Fruit fly (Drosophila melanogaster) whole organism, embryonic: ENCODE data around the gene CG7016.

Experiments used
- CG10267 ChIP-seq: fragments of 200-800 bp; sonication (Bioruptor generic); optimal IDR thresholded peaks from 2 replicates; lab custom pipeline; 2018; ENCODE audit warnings: missing biosample characterization, mild to moderate bottlenecking, missing genetic modification characterization, moderate library complexity
- CG10321 ChIP-seq: fragments of 200-800 bp; sonication (Bioruptor generic); IDR thresholded peaks from 2 replicates; pipeline ENCODE4 v1.3.6; 2022; ENCODE audit warnings: missing biosample characterization, missing genetic modification characterization
- CG10654 ChIP-seq: fragments of 200-800 bp; sonication (Bioruptor generic); optimal IDR thresholded peaks from 2 replicates; lab custom pipeline; 2016; ENCODE audit warnings: missing biosample characterization, missing genetic modification characterization
- CG11085 ChIP-seq: fragments of 200-800 bp; sonication (Bioruptor generic); IDR thresholded peaks from 2 replicates; pipeline ENCODE4 v1.3.6; 2022; ENCODE audit warnings: missing biosample characterization, missing genetic modification characterization
- CG11398 ChIP-seq: fragments of 200-800 bp; sonication (Bioruptor generic); optimal IDR thresholded peaks from 2 replicates; lab custom pipeline; 2016; ENCODE audit warnings: missing biosample characterization, missing genetic modification characterization
- CG12391 ChIP-seq: fragments of 200-800 bp; sonication (Bioruptor generic); optimal IDR thresholded peaks from 3 replicates; lab custom pipeline; 2018; ENCODE audit warnings: missing biosample characterization, mild to moderate bottlenecking, missing genetic modification characterization, moderate library complexity
- CG13287 ChIP-seq: fragments of 200-800 bp; sonication (Bioruptor generic); IDR thresholded peaks from 2 replicates; pipeline ENCODE4 v1.3.6; 2022; ENCODE audit warnings: missing biosample characterization, missing genetic modification characterization; ENCODE audit not compliant: partially characterized antibody
- CG13424 ChIP-seq: fragments of 200-800 bp; sonication (Bioruptor generic); optimal IDR thresholded peaks from 2 replicates; lab custom pipeline; 2019; ENCODE audit warnings: missing biosample characterization, mild to moderate bottlenecking, missing genetic modification characterization, moderate library complexity
- CG13775 ChIP-seq: fragments of 200-800 bp; sonication (Bioruptor generic); optimal IDR thresholded peaks from 3 replicates; lab custom pipeline; 2017; ENCODE audit warnings: missing biosample characterization, mild to moderate bottlenecking, missing genetic modification characterization
- CG15269 ChIP-seq: fragments of 200-800 bp; sonication (Bioruptor generic); optimal IDR thresholded peaks from 2 replicates; lab custom pipeline; 2018; ENCODE audit warnings: missing biosample characterization, mild to moderate bottlenecking, missing genetic modification characterization, moderate library complexity
- CG16779 ChIP-seq: fragments of 200-800 bp; sonication (Bioruptor generic); IDR thresholded peaks from 2 replicates; pipeline ENCODE4 v1.3.6; 2022; ENCODE audit warnings: missing biosample characterization, missing genetic modification characterization
- CG16863 ChIP-seq: fragments of 200-800 bp; sonication (Bioruptor generic); optimal IDR thresholded peaks from 3 replicates; lab custom pipeline; 2016; ENCODE audit warnings: missing biosample characterization, missing genetic modification characterization
- CG1792 ChIP-seq: fragments of 200-800 bp; sonication (Bioruptor generic); optimal IDR thresholded peaks from 2 replicates; lab custom pipeline; 2016; ENCODE audit warnings: missing biosample characterization, missing genetic modification characterization
- CG2116 ChIP-seq: fragments of 200-800 bp; sonication (Bioruptor generic); optimal IDR thresholded peaks from 3 replicates; lab custom pipeline; 2018; ENCODE audit warnings: missing biosample characterization, mild to moderate bottlenecking, missing genetic modification characterization
- CG2129 ChIP-seq: fragments of 200-800 bp; sonication (Bioruptor generic); IDR thresholded peaks from 2 replicates; pipeline ENCODE4 v1.3.6; 2022; ENCODE audit warnings: missing biosample characterization, missing genetic modification characterization; ENCODE audit not compliant: partially characterized antibody
- CG32532 ChIP-seq: fragments of 200-800 bp; sonication (Bioruptor generic); IDR thresholded peaks from 2 replicates; pipeline ENCODE4 v1.3.6; 2022; ENCODE audit warnings: missing biosample characterization, missing genetic modification characterization
- CG6813 ChIP-seq: fragments of 200-800 bp; sonication (Bioruptor generic); optimal IDR thresholded peaks from 2 replicates; lab custom pipeline; 2017; ENCODE audit warnings: missing biosample characterization, missing genetic modification characterization, mild to moderate bottlenecking, moderate library complexity, missing genetic modification reagents
- CG7357 ChIP-seq: fragments of 200-800 bp; sonication (Bioruptor generic); IDR thresholded peaks from 3 replicates; pipeline ENCODE4 v1.3.6; 2022; ENCODE audit warnings: missing biosample characterization, missing genetic modification characterization
- CG8478 ChIP-seq: fragments of >200 bp; optimal IDR thresholded peaks from 2 replicates; lab custom pipeline; 2018
- Chrac-16 ChIP-seq: fragments of 200-800 bp; sonication (Bioruptor generic); optimal IDR thresholded peaks from 3 replicates; lab custom pipeline; 2016; ENCODE audit warnings: missing biosample characterization, missing genetic modification characterization
- D ChIP-seq, 2 experiments: fragments of 200-800 bp in 1 of 2; fragments of >200 bp in 1 of 2; sonication (Bioruptor generic) in 1 of 2; optimal IDR thresholded peaks; 2 replicates in 1 of 2; 3 replicates in 1 of 2; lab custom pipeline; 2017; ENCODE audit warnings: mild to moderate bottlenecking in 1 of 2, missing biosample characterization in 1 of 2, missing genetic modification characterization in 1 of 2, missing genetic modification reagents in 1 of 2
- Dad ChIP-seq: fragments of 200-800 bp; sonication (Bioruptor generic); optimal IDR thresholded peaks from 3 replicates; lab custom pipeline; 2016; ENCODE audit warnings: missing biosample characterization, missing genetic modification characterization
- E2f1 ChIP-seq: fragments of 200-800 bp; sonication (Bioruptor generic); IDR thresholded peaks from 2 replicates; pipeline ENCODE4 v1.3.6; 2022; ENCODE audit warnings: missing biosample characterization, missing genetic modification characterization
- HmgD ChIP-seq: fragments of 200-800 bp; sonication (Bioruptor generic); optimal IDR thresholded peaks from 3 replicates; lab custom pipeline; 2016; ENCODE audit warnings: missing biosample characterization, missing genetic modification characterization
- Hr78 ChIP-seq, 2 experiments: fragments of 200-800 bp in 1 of 2; fragments of >200 bp in 1 of 2; sonication (Bioruptor generic) in 1 of 2; optimal IDR thresholded peaks; 2 replicates each; lab custom pipeline; 2017 to 2019; ENCODE audit warnings: missing biosample characterization in 2 of 2, missing genetic modification characterization in 2 of 2, mild to moderate bottlenecking in 1 of 2, moderate library complexity in 1 of 2
- Lhr ChIP-seq: fragments of 200-800 bp; sonication (Bioruptor generic); optimal IDR thresholded peaks from 3 replicates; lab custom pipeline; 2017; ENCODE audit warnings: mild to moderate bottlenecking, missing biosample characterization, missing genetic modification reagents, missing genetic modification characterization
- MESR4 ChIP-seq: fragments of 200-800 bp; sonication (Bioruptor generic); optimal IDR thresholded peaks from 2 replicates; lab custom pipeline; 2018; ENCODE audit warnings: missing biosample characterization, mild to moderate bottlenecking, missing genetic modification characterization, moderate library complexity
- Meics ChIP-seq: fragments of 200-800 bp; sonication (Bioruptor generic); optimal IDR thresholded peaks from 2 replicates; lab custom pipeline; 2017; ENCODE audit warnings: missing biosample characterization, mild to moderate bottlenecking, missing genetic modification characterization
- NC2β ChIP-seq: fragments of 200-800 bp; sonication (Bioruptor generic); optimal IDR thresholded peaks from 2 replicates; lab custom pipeline; 2016; ENCODE audit warnings: missing biosample characterization, missing genetic modification characterization
- Optix ChIP-seq: fragments of 200-800 bp; sonication (Bioruptor generic); IDR thresholded peaks from 3 replicates; pipeline ENCODE4 v1.3.6; 2022; ENCODE audit warnings: missing biosample characterization, missing genetic modification characterization
- Tbp ChIP-seq: fragments of >200 bp; optimal IDR thresholded peaks from 2 replicates; lab custom pipeline; 2018; ENCODE audit warnings: missing biosample characterization, missing genetic modification characterization
- Trl ChIP-seq, 3 experiments: fragments of >200 bp in 2 of 3; fragments of 200-800 bp in 1 of 3; sonication (Bioruptor generic) in 1 of 3; optimal IDR thresholded peaks; 2 replicates in 1 of 3; 3 replicates in 2 of 3; lab custom pipeline; 2016 to 2017; ENCODE audit warnings: missing biosample characterization in 1 of 3, missing genetic modification characterization in 1 of 3
- Usf ChIP-seq: fragments of 200-800 bp; sonication (Bioruptor generic); optimal IDR thresholded peaks from 2 replicates; lab custom pipeline; 2017; ENCODE audit warnings: missing genotype, missing biosample characterization, missing genetic modification characterization
- bbx ChIP-seq: fragments of 200-800 bp; sonication (Bioruptor generic); IDR thresholded peaks from 2 replicates; pipeline ENCODE4 v1.3.6; 2022; ENCODE audit warnings: missing biosample characterization, missing genetic modification characterization; ENCODE audit not compliant: partially characterized antibody
- disco-r ChIP-seq: fragments of 200-800 bp; sonication (Bioruptor generic); optimal IDR thresholded peaks from 2 replicates; lab custom pipeline; 2016; ENCODE audit warnings: missing biosample characterization, missing genetic modification characterization
- ham ChIP-seq: fragments of 200-800 bp; sonication (Bioruptor generic); IDR thresholded peaks from 2 replicates; pipeline ENCODE4 v1.3.6; 2022; ENCODE audit warnings: missing biosample characterization, missing genetic modification characterization
- hth ChIP-seq: fragments of >200 bp; optimal IDR thresholded peaks from 2 replicates; lab custom pipeline; 2017; ENCODE audit warnings: inconsistent platforms
- mirr ChIP-seq: fragments of 200-800 bp; sonication (Bioruptor generic); optimal IDR thresholded peaks from 3 replicates; lab custom pipeline; 2018; ENCODE audit warnings: missing biosample characterization, mild to moderate bottlenecking, missing genetic modification characterization
- nmo ChIP-seq: fragments of 200-800 bp; sonication (Bioruptor generic); optimal IDR thresholded peaks from 2 replicates; lab custom pipeline; 2018; ENCODE audit warnings: missing biosample characterization, mild to moderate bottlenecking, missing genetic modification characterization, moderate library complexity
- nom ChIP-seq: fragments of 200-800 bp; sonication (Bioruptor generic); optimal IDR thresholded peaks from 2 replicates; lab custom pipeline; 2017; ENCODE audit warnings: missing biosample characterization, missing genetic modification characterization, mild to moderate bottlenecking, moderate library complexity, missing genetic modification reagents
- oc ChIP-seq: fragments of 200-800 bp; sonication (Bioruptor generic); optimal IDR thresholded peaks from 2 replicates; lab custom pipeline; 2018; ENCODE audit warnings: missing biosample characterization, mild to moderate bottlenecking, missing genetic modification characterization, moderate library complexity
- peb ChIP-seq: fragments of 200-800 bp; sonication (Bioruptor generic); IDR thresholded peaks from 2 replicates; pipeline ENCODE4 v1.3.6; 2022; ENCODE audit warnings: missing biosample characterization, missing genetic modification characterization
- pros ChIP-seq: fragments of 200-800 bp; sonication (Bioruptor generic); optimal IDR thresholded peaks from 3 replicates; lab custom pipeline; 2019; ENCODE audit warnings: missing biosample characterization, mild to moderate bottlenecking, missing genetic modification characterization, moderate library complexity
- pzg ChIP-seq: fragments of 200-800 bp; sonication (Bioruptor generic); optimal IDR thresholded peaks from 3 replicates; lab custom pipeline; 2018; ENCODE audit warnings: missing biosample characterization, mild to moderate bottlenecking, missing genetic modification characterization, moderate library complexity
- sna ChIP-seq: fragments of 200-800 bp; sonication (Bioruptor generic); IDR thresholded peaks from 2 replicates; pipeline ENCODE4 v1.3.6; 2022; ENCODE audit warnings: missing biosample characterization, missing genetic modification characterization; ENCODE audit not compliant: partially characterized antibody
- sug ChIP-seq: fragments of 200-800 bp; optimal IDR thresholded peaks from 2 replicates; lab custom pipeline; 2019; ENCODE audit warnings: missing biosample characterization, mild to moderate bottlenecking, missing genetic modification characterization, moderate library complexity
- tap ChIP-seq: fragments of 200-800 bp; optimal IDR thresholded peaks from 3 replicates; lab custom pipeline; 2019; ENCODE audit warnings: missing biosample characterization, mild to moderate bottlenecking, missing genetic modification characterization, moderate library complexity
- z ChIP-seq: fragments of 200-800 bp; sonication (Bioruptor generic); IDR thresholded peaks from 3 replicates; pipeline ENCODE4 v1.3.6; 2022; ENCODE audit warnings: missing biosample characterization, missing genetic modification characterization
- zen2 ChIP-seq: fragments of 200-800 bp; sonication (Bioruptor generic); IDR thresholded peaks from 3 replicates; pipeline ENCODE4 v1.3.6; 2022; ENCODE audit warnings: missing biosample characterization, missing genetic modification characterization; ENCODE audit not compliant: partially characterized antibody

The CG7016 gene

dm6 chr3R:24864719-24865400 lies 2.1 kb downstream of the CG7016 start, which contains the start of the genes Srg1 and Elal (continued):
- TF ChIP-seq CG8478 (lab: Kevin White, UChicago), result no peak
- TF ChIP-seq oc (tag; lab: Kevin White, UChicago), result no peak
- TF ChIP-seq Usf (GFP tag; lab: Kevin White, UChicago), result no peak
- no peak for TF ChIP-seq CG1792
- TF ChIP-seq Hr78 (GFP tag; optimal IDR thresholded peaks at IDR 0.05; lab: Kevin White, UChicago), result no peak
- peak; percentile 44 for TF ChIP-seq CG12391 (tag; lab: Kevin White, UChicago)
- no peak for TF ChIP-seq Optix (GFP tag; lab: Robert Waterston, UW)
- TF ChIP-seq disco-r (GFP tag; lab: Kevin White, UChicago), result no peak
- TF ChIP-seq pros (GFP tag; lab: Kevin White, UChicago), result no peak
- no peak for TF ChIP-seq CG11398 (GFP tag; lab: Kevin White, UChicago)
- no peak for TF ChIP-seq nom
- TF ChIP-seq CG10321, result no peak
- TF ChIP-seq tap (tag; lab: Kevin White, UChicago), result no peak
- TF ChIP-seq E2f1 (GFP tag; lab: Robert Waterston, UW), result 0 out of 2 replicates have a peak, but pooled peaks have one; percentile 17
- TF ChIP-seq z (GFP tag; lab: Robert Waterston, UW), result no peak
- peak; percentile 41 for TF ChIP-seq nmo
- no peak for TF ChIP-seq D (optimal IDR thresholded peaks at IDR 0.05; lab: Kevin White, UChicago)
- TF ChIP-seq D (GFP tag; optimal IDR thresholded peaks at IDR 0.05; lab: Kevin White, UChicago), result no peak
- no peak for TF ChIP-seq ham
- no peak for TF ChIP-seq Dad (GFP tag; lab: Kevin White, UChicago)
- TF ChIP-seq peb (GFP tag; lab: Robert Waterston, UW), result no peak
- no peak for TF ChIP-seq CG2116
- peak; percentile 10 for TF ChIP-seq CG13424 (tag; lab: Kevin White, UChicago)
- no peak for TF ChIP-seq HmgD (GFP tag; lab: Kevin White, UChicago)
- TF ChIP-seq CG13775 (GFP tag; lab: Kevin White, UChicago), result peak; percentile 7
- no peak for TF ChIP-seq Lhr (GFP tag; lab: Kevin White, UChicago)
- TF ChIP-seq CG6813, result no peak
- TF ChIP-seq pzg (GFP tag; lab: Kevin White, UChicago), result no peak
- TF ChIP-seq NC2β (GFP tag; lab: Kevin White, UChicago), result no peak
- peak; percentile 46 for TF ChIP-seq Meics (GFP tag; lab: Kevin White, UChicago)
- TF ChIP-seq CG13287, result no peak
- no peak for TF ChIP-seq Tbp (GFP tag; lab: Kevin White, UChicago)
- TF ChIP-seq CG7357 (GFP tag; lab: Robert Waterston, UW), result no peak
- TF ChIP-seq zen2 (GFP tag; lab: Robert Waterston, UW), result no peak
- no peak for TF ChIP-seq CG10654
- no peak for TF ChIP-seq Trl (optimal IDR thresholded peaks at IDR 0.05; lab: Kevin White, UChicago)
- no peak for TF ChIP-seq Trl (GFP tag; optimal IDR thresholded peaks at IDR 0.05; lab: Kevin White, UChicago)
- peak; percentile 4 for TF ChIP-seq Chrac-16 (GFP tag; lab: Kevin White, UChicago)
- no peak for TF ChIP-seq CG11085 (GFP tag; lab: Robert Waterston, UW)
- no peak for TF ChIP-seq CG16779 (GFP tag; lab: Robert Waterston, UW)
- TF ChIP-seq CG32532 (GFP tag; lab: Robert Waterston, UW), result peak; percentile 53; the same call in 1 of the 2 replicates
- no peak for TF ChIP-seq CG2129 (GFP tag; lab: Robert Waterston, UW)
- no peak for TF ChIP-seq hth (lab: Kevin White, UChicago)
- no peak for TF ChIP-seq CG16863 (GFP tag; lab: Kevin White, UChicago)
- no peak for TF ChIP-seq sna
- peak; percentile 32 for TF ChIP-seq CG10267
- no peak for TF ChIP-seq mirr (GFP tag; lab: Kevin White, UChicago)
- TF ChIP-seq sug (tag; lab: Kevin White, UChicago), result peak; percentile 51
- TF ChIP-seq bbx (GFP tag; lab: Robert Waterston, UW), result no peak
- no peak for TF ChIP-seq MESR4
- no peak for TF ChIP-seq CG15269 (tag; lab: Kevin White, UChicago)
